Worm (Caenorhabditis elegans) whole organism, late embryonic: ENCODE measurements around the gene pals-33.

Source experiments
- ama-1 ChIP-seq: fragments of 150-350 bp; optimal IDR thresholded peaks from 2 replicates; lab custom pipeline; 2014
- ceh-14 ChIP-seq: sonication (generic microtip); optimal IDR thresholded peaks from 2 replicates; lab custom pipeline; 2016; ENCODE audit warnings: missing genotype, missing genetic modification characterization, missing compliant biosample characterization
- dmd-4 ChIP-seq: sonication (generic microtip); optimal IDR thresholded peaks from 2 replicates; lab custom pipeline; 2016; ENCODE audit warnings: borderline replicate concordance, missing genetic modification characterization, missing compliant biosample characterization
- dve-1 ChIP-seq: sonication (generic microtip); optimal IDR thresholded peaks from 2 replicates; lab custom pipeline; 2017; ENCODE audit warnings: antibody characterized with exemption, mild to moderate bottlenecking, missing genetic modification characterization, missing compliant biosample characterization
- elt-4 ChIP-seq: sonication (generic microtip); optimal IDR thresholded peaks from 2 replicates; lab custom pipeline; 2016; ENCODE audit warnings: missing genetic modification characterization, missing compliant biosample characterization
- ets-4 ChIP-seq: sonication (generic microtip); optimal IDR thresholded peaks from 2 replicates; lab custom pipeline; 2016; ENCODE audit warnings: missing genetic modification characterization, missing compliant biosample characterization
- hlh-15 ChIP-seq: sonication (generic microtip); optimal IDR thresholded peaks from 2 replicates; lab custom pipeline; 2016; ENCODE audit warnings: missing genetic modification characterization, missing compliant biosample characterization
- hlh-8 ChIP-seq: sonication (generic microtip); optimal IDR thresholded peaks from 2 replicates; lab custom pipeline; 2016; ENCODE audit warnings: missing genotype, missing genetic modification characterization, missing compliant biosample characterization
- madf-2 ChIP-seq: sonication (generic microtip); optimal IDR thresholded peaks from 2 replicates; lab custom pipeline; 2017; ENCODE audit warnings: missing genetic modification characterization, missing compliant biosample characterization
- pha-4 ChIP-seq: fragments of 150-350 bp; optimal IDR thresholded peaks from 2 replicates; lab custom pipeline; 2018; ENCODE audit warnings: missing biosample characterization, missing genetic modification reagents, missing genetic modification characterization
- ref-2 ChIP-seq: sonication (generic microtip); optimal IDR thresholded peaks from 2 replicates; lab custom pipeline; 2016; ENCODE audit warnings: missing genetic modification characterization, missing compliant biosample characterization
- sox-4 ChIP-seq: sonication (generic microtip); optimal IDR thresholded peaks from 2 replicates; lab custom pipeline; 2017; ENCODE audit warnings: mild to moderate bottlenecking, missing genetic modification characterization, inconsistent platforms, missing compliant biosample characterization

DNA sequence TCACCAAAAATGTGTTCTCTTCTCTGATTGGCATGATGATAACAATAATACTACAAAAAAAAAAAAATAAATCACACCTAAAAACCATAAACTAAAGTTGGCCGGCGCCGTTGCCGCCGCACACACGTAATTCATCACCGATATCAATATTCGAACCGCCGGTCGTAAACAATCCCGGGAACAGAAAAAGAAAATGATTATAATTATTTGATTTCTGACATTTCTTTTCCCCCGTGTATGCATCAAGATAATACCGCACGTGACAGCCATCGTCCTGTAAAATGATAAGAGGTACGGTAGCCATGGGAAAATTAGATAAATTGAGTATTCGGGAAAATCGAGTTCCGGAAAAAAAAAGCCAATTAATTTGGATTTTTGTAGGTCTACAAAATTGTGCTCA is 23.9 kb downstream of the pals-33 start:
- TF ChIP-seq ref-2 (tag; lab: Kevin White, UChicago) (no peak), ama-1 (lab: Kevin White, UChicago) (no peak), madf-2 (tag; lab: Kevin White, UChicago) (no peak), hlh-8 (tag; lab: Kevin White, UChicago) (no peak), hlh-15 (tag; lab: Kevin White, UChicago) (no peak), dmd-4 (tag; lab: Kevin White, UChicago) (no peak), dve-1 (tag; lab: Kevin White, UChicago) (no peak), sox-4 (tag; lab: Kevin White, UChicago) (no peak), ets-4 (tag; lab: Kevin White, UChicago) (no peak), pha-4 (tag; lab: Kevin White, UChicago) (no peak), elt-4 (no peak), ceh-14 (tag; lab: Kevin White, UChicago) (no peak)
